Fruit fly (Drosophila melanogaster): ENCODE data around the gene psh.

- TF ChIP-seq insv (optimal IDR thresholded peaks at IDR 0.05) (no peak), Myc (optimal IDR thresholded peaks at IDR 0.05) (no peak), psq (optimal IDR thresholded peaks at IDR 0.05) (no peak), h (optimal IDR thresholded peaks at IDR 0.05) (no peak)
Observed at dm6 chrX:18522395-18523104, 35.8 kb upstream of the psh start, which contains the start of gene CG6481.

Data from Kc167 (cell line).